Worm (Caenorhabditis elegans) whole organism, early embryonic: ENCODE data around the gene rips-1.

Experiments
- B0310.2 ChIP-seq: sonication (generic microtip); optimal IDR thresholded peaks from 2 replicates; lab custom pipeline; 2016; ENCODE audit warnings: mild to moderate bottlenecking, missing genetic modification characterization, missing compliant biosample characterization
- F13C5.2 ChIP-seq: sonication (generic microtip); optimal IDR thresholded peaks from 2 replicates; lab custom pipeline; 2017; ENCODE audit warnings: mild to moderate bottlenecking, missing genetic modification characterization, inconsistent platforms, missing compliant biosample characterization
- aly-1 ChIP-seq: sonication (generic microtip); optimal IDR thresholded peaks from 2 replicates; lab custom pipeline; 2016; ENCODE audit warnings: missing genetic modification characterization, missing compliant biosample characterization
- ama-1 ChIP-seq: fragments of 150-350 bp; optimal IDR thresholded peaks from 2 replicates; lab custom pipeline; 2014
- ceh-13 ChIP-seq: fragments of 200-800 bp; sonication (Bioruptor generic); optimal IDR thresholded peaks from 2 replicates; lab custom pipeline; 2018; ENCODE audit warnings: mild to moderate bottlenecking, missing genetic modification characterization, missing compliant biosample characterization
- ets-7 ChIP-seq: sonication (generic microtip); optimal IDR thresholded peaks from 2 replicates; lab custom pipeline; 2016; ENCODE audit warnings: missing genotype, missing genetic modification characterization, missing compliant biosample characterization
- flt-1 ChIP-seq: fragments of 200-800 bp; sonication (Bioruptor generic); IDR thresholded peaks from 2 replicates; pipeline ENCODE4 v1.3.6; 2022; ENCODE audit warnings: missing genetic modification characterization, missing compliant biosample characterization
- hmbx-1 ChIP-seq: sonication (generic microtip); optimal IDR thresholded peaks from 2 replicates; lab custom pipeline; 2016; ENCODE audit warnings: mild to moderate bottlenecking, missing genetic modification characterization, missing compliant biosample characterization
- hmg-4 ChIP-seq: fragments of 200-800 bp; sonication (Bioruptor generic); optimal IDR thresholded peaks from 2 replicates; lab custom pipeline; 2018; ENCODE audit warnings: mild to moderate bottlenecking, missing genetic modification characterization, missing compliant biosample characterization
- scrt-1 ChIP-seq: fragments of 200-800 bp; sonication (Bioruptor generic); IDR thresholded peaks from 2 replicates; pipeline ENCODE4 v1.3.6; 2022; ENCODE audit warnings: missing genetic modification characterization, missing compliant biosample characterization
- sea-1 ChIP-seq: fragments of 200-800 bp; sonication (Bioruptor generic); conservative IDR thresholded peaks from 2 replicates; pipeline ENCODE4 v1.3.6; 2022; ENCODE audit warnings: missing genetic modification characterization, missing compliant biosample characterization
- tra-4 ChIP-seq: sonication (generic microtip); optimal IDR thresholded peaks from 2 replicates; lab custom pipeline; 2017; ENCODE audit warnings: missing genetic modification characterization, missing compliant biosample characterization

DNA sequence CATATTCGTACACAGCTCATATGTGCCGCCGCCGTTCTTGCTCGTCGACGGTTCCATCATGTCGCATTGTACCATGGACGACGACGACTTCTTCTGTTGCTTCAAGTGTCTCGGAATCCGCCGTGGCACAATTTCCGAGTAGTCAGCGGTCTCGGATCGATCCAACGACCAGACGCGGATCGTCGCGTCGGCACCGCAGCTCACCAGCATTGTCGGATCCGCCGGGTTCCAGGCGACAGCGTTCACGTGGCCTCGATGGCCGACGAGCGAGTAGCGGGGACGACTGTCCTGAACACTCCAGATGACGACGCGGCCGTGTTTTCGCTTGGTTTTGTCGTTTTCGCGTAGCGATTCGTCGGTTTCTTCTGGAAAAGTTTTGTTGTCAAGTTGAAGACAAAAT, 21.5 kb upstream of the rips-1 start:
- no peak for TF ChIP-seq ama-1
- no peak for TF ChIP-seq tra-4 (tag; lab: Kevin White, UChicago)
- no peak for TF ChIP-seq scrt-1 (GFP tag; lab: Robert Waterston, UW)
- no peak for TF ChIP-seq flt-1 (GFP tag; lab: Robert Waterston, UW)
- TF ChIP-seq ets-7 (tag; lab: Kevin White, UChicago) = no peak
- no peak for TF ChIP-seq ceh-13
- TF ChIP-seq sea-1 (GFP tag; lab: Robert Waterston, UW) = no peak
- TF ChIP-seq hmbx-1 (tag; lab: Kevin White, UChicago) = no peak
- no peak for TF ChIP-seq hmg-4 (GFP tag; lab: Kevin White, UChicago)
- TF ChIP-seq aly-1 = no peak
- TF ChIP-seq B0310.2 (tag; lab: Kevin White, UChicago) = no peak
- TF ChIP-seq F13C5.2 (tag; lab: Kevin White, UChicago) = no peak
